Worm (Caenorhabditis elegans): ENCODE data around the gene sqst-4.
A peak's percentile ranks its signal among the peaks of the same experiment; 100 is the strongest.

- TF ChIP-seq ref-1 (GFP tag; conservative IDR thresholded peaks at IDR 0.05), result no peak
- no peak for TF ChIP-seq klf-2 (GFP tag; conservative IDR thresholded peaks at IDR 0.05)
- 0 out of 2 replicates have a peak, but pooled peaks have one; percentile 27 for TF ChIP-seq flt-1 (GFP tag; IDR thresholded peaks at IDR 0.05)
- TF ChIP-seq T22C8.4 (GFP tag; IDR thresholded peaks at IDR 0.05), result no peak
- TF ChIP-seq ztf-23 (GFP tag; IDR thresholded peaks at IDR 0.05), result no peak
- TF ChIP-seq med-1 (GFP tag; optimal IDR thresholded peaks at IDR 0.05; ENCODE audit: insufficient read depth), result no peak
- TF ChIP-seq cog-1 (tag; optimal IDR thresholded peaks at IDR 0.05), result no peak
- no peak for TF ChIP-seq tab-1 (GFP tag; IDR thresholded peaks at IDR 0.05)
Measured at ce11 chrV:16537908-16538446, 49.7 kb downstream of the sqst-4 start, which contains the start of gene Y32B12B.2.
